Worm (Caenorhabditis elegans): ENCODE measurements around the gene F54C9.7.
A peak's percentile ranks its signal among the peaks of the same experiment; 100 is the strongest.

DNA sequence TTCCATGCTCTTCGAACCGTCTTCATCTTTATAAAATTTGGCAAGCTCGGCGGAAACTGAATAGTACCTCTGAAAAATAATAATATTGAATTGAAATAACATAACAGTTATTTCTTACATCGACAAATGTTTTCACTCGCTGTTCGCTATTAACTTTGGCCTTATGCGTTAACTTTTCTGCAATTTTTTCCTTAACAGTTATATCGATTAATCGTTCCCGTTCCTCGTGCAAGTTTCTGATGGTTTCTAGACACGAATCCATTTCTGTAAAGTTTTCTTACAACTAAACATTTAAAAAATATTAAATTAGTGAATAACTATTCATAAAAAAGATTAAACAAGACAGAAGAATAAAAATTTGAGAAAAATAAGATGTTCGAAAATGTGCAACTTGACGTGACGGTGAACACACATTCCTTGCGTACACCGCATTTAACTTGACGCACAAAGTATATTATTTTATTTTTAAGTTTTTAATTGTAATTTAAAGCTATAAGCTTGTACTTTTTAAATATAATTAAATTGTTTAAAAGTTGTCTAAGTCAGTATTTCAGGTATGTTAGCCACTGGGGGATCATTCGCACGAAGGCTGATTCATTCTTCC, 47.9 kb upstream of the F54C9.7 start, which contains the start of the genes prp-9 and mrps-18B:
- TF ChIP-seq nhr-12 (tag; optimal IDR thresholded peaks at IDR 0.05) (no peak), lsy-2 (tag; optimal IDR thresholded peaks at IDR 0.05) (peak; percentile 30), snpc-4 (tag; optimal IDR thresholded peaks at IDR 0.05) (no peak), mls-2 (tag; optimal IDR thresholded peaks at IDR 0.05) (no peak), nhr-28 (tag; optimal IDR thresholded peaks at IDR 0.05) (no peak), nhr-237 (tag; optimal IDR thresholded peaks at IDR 0.05) (no peak), ceh-39 (tag; optimal IDR thresholded peaks at IDR 0.05) (no peak), unc-120 (tag; optimal IDR thresholded peaks at IDR 0.05; ENCODE audit: poor library complexity, severe bottlenecking) (no peak), lin-32 (GFP tag; optimal IDR thresholded peaks at IDR 0.05) (no peak), lin-13 (tag; optimal IDR thresholded peaks at IDR 0.05) (no peak), pha-4 (tag; optimal IDR thresholded peaks at IDR 0.05) (no peak), ceh-83 (GFP tag; optimal IDR thresholded peaks at IDR 0.05) (no peak), sem-2 (GFP tag; optimal IDR thresholded peaks at IDR 0.05) (no peak)
